Fruit fly (Drosophila melanogaster) whole organism, embryonic: ENCODE data around the gene Ufd4.

Experiments
- C15 ChIP-seq: fragments of 200-800 bp; sonication (Bioruptor generic); IDR thresholded peaks from 3 replicates; pipeline ENCODE4 v1.3.6; 2022; ENCODE audit warnings: missing biosample characterization, missing genetic modification characterization
- CG10274 ChIP-seq: fragments of 200-800 bp; sonication (Bioruptor generic); optimal IDR thresholded peaks from 3 replicates; lab custom pipeline; 2017; ENCODE audit warnings: missing biosample characterization, mild to moderate bottlenecking, missing genetic modification characterization
- CG10654 ChIP-seq: fragments of 200-800 bp; sonication (Bioruptor generic); optimal IDR thresholded peaks from 2 replicates; lab custom pipeline; 2016; ENCODE audit warnings: missing biosample characterization, missing genetic modification characterization
- CG11560 ChIP-seq: fragments of 200-800 bp; sonication (Bioruptor generic); IDR thresholded peaks from 3 replicates; pipeline ENCODE4 v1.3.6; 2022; ENCODE audit warnings: missing biosample characterization, missing genetic modification characterization
- CG13624 ChIP-seq: fragments of 200-800 bp; sonication (Bioruptor generic); optimal IDR thresholded peaks from 2 replicates; lab custom pipeline; 2016; ENCODE audit warnings: missing biosample characterization, missing genetic modification characterization
- CG15479 ChIP-seq: fragments of 200-800 bp; sonication (Bioruptor generic); optimal IDR thresholded peaks from 3 replicates; lab custom pipeline; 2019; ENCODE audit warnings: missing biosample characterization, mild to moderate bottlenecking, missing genetic modification characterization, moderate library complexity
- CG15514 ChIP-seq: fragments of 200-800 bp; sonication (Bioruptor generic); optimal IDR thresholded peaks from 3 replicates; lab custom pipeline; 2017; ENCODE audit warnings: missing biosample characterization, missing genetic modification characterization, mild to moderate bottlenecking, moderate library complexity, missing genetic modification reagents
- CG16813 ChIP-seq: fragments of 200-800 bp; sonication (Bioruptor generic); IDR thresholded peaks from 3 replicates; pipeline ENCODE4 v1.3.6; 2022; ENCODE audit warnings: missing biosample characterization, missing genetic modification characterization; ENCODE audit not compliant: partially characterized antibody
- CG17802 ChIP-seq: fragments of 200-800 bp; sonication (Bioruptor generic); optimal IDR thresholded peaks from 2 replicates; lab custom pipeline; 2018; ENCODE audit warnings: missing biosample characterization, mild to moderate bottlenecking, missing genetic modification characterization, moderate library complexity
- CG18262 ChIP-seq: fragments of 200-800 bp; optimal IDR thresholded peaks from 3 replicates; lab custom pipeline; 2019; ENCODE audit warnings: missing biosample characterization, mild to moderate bottlenecking, missing genetic modification characterization, moderate library complexity
- CG2889 ChIP-seq: fragments of 200-800 bp; sonication (Bioruptor generic); IDR thresholded peaks from 3 replicates; pipeline ENCODE4 v1.3.6; 2022; ENCODE audit warnings: missing biosample characterization, missing genetic modification characterization
- CG31224 ChIP-seq: fragments of 200-800 bp; sonication (Bioruptor generic); IDR thresholded peaks from 2 replicates; pipeline ENCODE4 v1.3.6; 2022; ENCODE audit warnings: missing biosample characterization, missing genetic modification characterization
- CG3995 ChIP-seq: fragments of 200-800 bp; sonication (Bioruptor generic); optimal IDR thresholded peaks from 3 replicates; lab custom pipeline; 2016; ENCODE audit warnings: missing biosample characterization, missing genetic modification characterization
- CG5953 ChIP-seq: fragments of 200-800 bp; sonication (Bioruptor generic); IDR thresholded peaks from 2 replicates; pipeline ENCODE4 v1.3.6; 2022; ENCODE audit warnings: missing biosample characterization, missing genetic modification characterization
- CG7963 ChIP-seq: fragments of 200-800 bp; sonication (Bioruptor generic); IDR thresholded peaks from 3 replicates; pipeline ENCODE4 v1.3.6; 2022; ENCODE audit warnings: missing biosample characterization, missing genetic modification characterization; ENCODE audit not compliant: partially characterized antibody
- CG8388 ChIP-seq: fragments of 200-800 bp; sonication (Bioruptor generic); optimal IDR thresholded peaks from 2 replicates; lab custom pipeline; 2019; ENCODE audit warnings: missing biosample characterization, mild to moderate bottlenecking, missing genetic modification characterization, moderate library complexity
- CkIIα-i1 ChIP-seq: fragments of 200-800 bp; sonication (Bioruptor generic); IDR thresholded peaks from 2 replicates; pipeline ENCODE4 v1.3.6; 2022; ENCODE audit warnings: missing biosample characterization, missing genetic modification characterization
- Dll ChIP-seq: fragments of 200-800 bp; sonication (Bioruptor generic); IDR thresholded peaks from 4 replicates; pipeline ENCODE4 v1.3.6; 2022; ENCODE audit warnings: missing biosample characterization, missing genetic modification characterization; ENCODE audit not compliant: partially characterized antibody
- Drgx ChIP-seq: fragments of 200-800 bp; sonication (Bioruptor generic); IDR thresholded peaks from 2 replicates; pipeline ENCODE4 v1.3.6; 2022; ENCODE audit warnings: missing biosample characterization, missing genetic modification characterization
- Ets97D ChIP-seq: fragments of 200-800 bp; sonication (Bioruptor generic); optimal IDR thresholded peaks from 3 replicates; lab custom pipeline; 2016; ENCODE audit warnings: missing biosample characterization, missing genetic modification characterization
- GATAe ChIP-seq: fragments of 200-800 bp; sonication (Bioruptor generic); conservative IDR thresholded peaks from 2 replicates; pipeline ENCODE4 v1.3.6; 2022; ENCODE audit warnings: missing biosample characterization, missing genetic modification characterization
- Kr ChIP-seq: fragments of 200-800 bp; sonication (Bioruptor generic); optimal IDR thresholded peaks from 2 replicates; lab custom pipeline; 2017; ENCODE audit warnings: missing biosample characterization, mild to moderate bottlenecking, missing genetic modification characterization
- Nf-YA ChIP-seq: fragments of 200-800 bp; sonication (Bioruptor generic); IDR thresholded peaks from 2 replicates; pipeline ENCODE4 v1.3.6; 2022; ENCODE audit warnings: missing biosample characterization, missing genetic modification characterization
- Pdp1 ChIP-seq, 2 experiments: fragments of 200-800 bp; sonication (Bioruptor generic); optimal IDR thresholded peaks; 3 replicates each; lab custom pipeline; 2016; ENCODE audit warnings: missing biosample characterization in 2 of 2, missing genetic modification characterization in 2 of 2, mild to moderate bottlenecking in 1 of 2, moderate library complexity in 1 of 2
- Scr ChIP-seq: fragments of 200-800 bp; sonication (Bioruptor generic); IDR thresholded peaks from 2 replicates; pipeline ENCODE4 v1.3.6; 2022; ENCODE audit warnings: missing biosample characterization, missing genetic modification characterization; ENCODE audit not compliant: partially characterized antibody
- YL-1 ChIP-seq: fragments of 200-800 bp; sonication (Bioruptor generic); optimal IDR thresholded peaks from 3 replicates; lab custom pipeline; 2017; ENCODE audit warnings: missing biosample characterization, mild to moderate bottlenecking, missing genetic modification characterization
- ase ChIP-seq: fragments of 200-800 bp; sonication (Bioruptor generic); IDR thresholded peaks from 3 replicates; pipeline ENCODE4 v1.3.6; 2022; ENCODE audit warnings: missing biosample characterization, missing genetic modification characterization
- ash1 ChIP-seq: fragments of 200-800 bp; sonication (Bioruptor generic); optimal IDR thresholded peaks from 2 replicates; lab custom pipeline; 2018; ENCODE audit warnings: missing biosample characterization, mild to moderate bottlenecking, missing genetic modification characterization
- cg ChIP-seq: fragments of 200-800 bp; sonication (Bioruptor generic); optimal IDR thresholded peaks from 3 replicates; lab custom pipeline; 2019; ENCODE audit warnings: missing biosample characterization, mild to moderate bottlenecking, missing genetic modification characterization, moderate library complexity
- emc ChIP-seq: fragments of 200-800 bp; sonication (Bioruptor generic); optimal IDR thresholded peaks from 2 replicates; lab custom pipeline; 2016; ENCODE audit warnings: missing biosample characterization, missing genetic modification characterization
- eve ChIP-seq, 2 experiments: fragments of >200 bp; optimal IDR thresholded peaks; 2 replicates each; lab custom pipeline; 2017; ENCODE audit warnings: missing biosample characterization in 2 of 2, missing genetic modification characterization in 2 of 2
- lola ChIP-seq, 3 experiments: fragments of >200 bp in 2 of 3; fragments of 200-800 bp in 1 of 3; sonication (Bioruptor generic) in 1 of 3; optimal IDR thresholded peaks; 2 replicates each; lab custom pipeline; 2017 to 2019; ENCODE audit warnings: missing biosample characterization in 3 of 3, missing genetic modification characterization in 3 of 3, mild to moderate bottlenecking in 1 of 3, moderate library complexity in 1 of 3
- lov ChIP-seq, 2 experiments: fragments of 200-800 bp in 1 of 2; fragments of >200 bp in 1 of 2; sonication (Bioruptor generic) in 1 of 2; IDR thresholded peaks in 1 of 2; optimal IDR thresholded peaks in 1 of 2; 2 replicates in 1 of 2; 3 replicates in 1 of 2; pipeline versions ENCODE4 v1.3.6 to Lab custom; 2017 to 2022; ENCODE audit warnings: missing biosample characterization in 1 of 2, missing genetic modification characterization in 1 of 2
- nmo ChIP-seq: fragments of 200-800 bp; sonication (Bioruptor generic); optimal IDR thresholded peaks from 2 replicates; lab custom pipeline; 2018; ENCODE audit warnings: missing biosample characterization, mild to moderate bottlenecking, missing genetic modification characterization, moderate library complexity
- nom ChIP-seq: fragments of 200-800 bp; sonication (Bioruptor generic); optimal IDR thresholded peaks from 2 replicates; lab custom pipeline; 2017; ENCODE audit warnings: missing biosample characterization, missing genetic modification characterization, mild to moderate bottlenecking, moderate library complexity, missing genetic modification reagents
- pan ChIP-seq, 4 experiments: fragments of >200 bp in 3 of 4; fragments of 200-800 bp in 1 of 4; sonication (Bioruptor generic) in 1 of 4; optimal IDR thresholded peaks in 3 of 4; IDR thresholded peaks in 1 of 4; 2 replicates each; pipeline versions ENCODE4 v1.3.6 to Lab custom; 2017 to 2022; ENCODE audit warnings: missing biosample characterization in 2 of 4, missing genetic modification characterization in 2 of 4, mixed read lengths in 1 of 4
- sens ChIP-seq: fragments of 200-800 bp; sonication (Bioruptor generic); peaks from one replicate; lab custom pipeline; 2016; ENCODE audit warnings: missing biosample characterization, missing genetic modification characterization
- trem ChIP-seq: fragments of 200-800 bp; optimal IDR thresholded peaks from 3 replicates; lab custom pipeline; 2019; ENCODE audit warnings: missing biosample characterization, mild to moderate bottlenecking, missing genetic modification characterization, moderate library complexity
- unpg ChIP-seq: fragments of 200-800 bp; sonication (Bioruptor generic); optimal IDR thresholded peaks from 3 replicates; lab custom pipeline; 2018; ENCODE audit warnings: missing biosample characterization, mild to moderate bottlenecking, missing genetic modification characterization, moderate library complexity
- zen ChIP-seq: fragments of 200-800 bp; sonication (Bioruptor generic); optimal IDR thresholded peaks from 3 replicates; lab custom pipeline; 2018; ENCODE audit warnings: missing biosample characterization, mild to moderate bottlenecking, missing genetic modification characterization, moderate library complexity
- zen2 ChIP-seq: fragments of 200-800 bp; sonication (Bioruptor generic); IDR thresholded peaks from 3 replicates; pipeline ENCODE4 v1.3.6; 2022; ENCODE audit warnings: missing biosample characterization, missing genetic modification characterization; ENCODE audit not compliant: partially characterized antibody
- zf30C ChIP-seq: fragments of 200-800 bp; sonication (Bioruptor generic); optimal IDR thresholded peaks from 3 replicates; lab custom pipeline; 2018; ENCODE audit warnings: missing biosample characterization, mild to moderate bottlenecking, missing genetic modification characterization
- zfh1 ChIP-seq: fragments of 200-800 bp; sonication (Bioruptor generic); IDR thresholded peaks from 3 replicates; pipeline ENCODE4 v1.3.6; 2022; ENCODE audit warnings: missing biosample characterization, missing genetic modification characterization

Ufd4 gene

dm6 chr2L:10260750-10261493 lies 31.2 kb downstream of the Ufd4 start, which contains the start of gene Pten (continued):
- TF ChIP-seq CG5953 (GFP tag; lab: Robert Waterston, UW) (no peak), ash1 (no peak), CG11560 (peak; percentile 92; the same call in 2 of the 3 replicates), GATAe (GFP tag; lab: Robert Waterston, UW) (no peak)
- TF ChIP-seq, all 482 proteins: peak for 268

- TF ChIP-seq emc (GFP tag; lab: Kevin White, UChicago): no peak
- TF ChIP-seq CG15514 (GFP tag; lab: Kevin White, UChicago): no peak
- TF ChIP-seq zfh1 (GFP tag; lab: Robert Waterston, UW): peak; percentile 13; the same call in 1 of the 3 replicates
- TF ChIP-seq pan (optimal IDR thresholded peaks at IDR 0.05; lab: Kevin White, UChicago): no peak
- peak in 1 of 2 experiments; percentile 48 for TF ChIP-seq pan (GFP tag; optimal IDR thresholded peaks at IDR 0.05 in 1 of 2, IDR thresholded peaks at IDR 0.05 in 1 of 2)
- TF ChIP-seq lola (GFP tag; optimal IDR thresholded peaks at IDR 0.05; lab: Kevin White, UChicago): peak in 1 of 3 experiments; percentile 44
- TF ChIP-seq Drgx (GFP tag; lab: Robert Waterston, UW): 0 out of 2 replicates have a peak, but pooled peaks have one; percentile 27
- TF ChIP-seq eve (GFP tag; optimal IDR thresholded peaks at IDR 0.05; lab: Kevin White, UChicago): peak in 1 of 2 experiments; percentile 36
- TF ChIP-seq CG2889: no peak
- peak; percentile 47 for TF ChIP-seq CG15479
- no peak for TF ChIP-seq CG31224
- peak; percentile 80 for TF ChIP-seq lov (optimal IDR thresholded peaks at IDR 0.05; lab: Kevin White, UChicago)
- no peak for TF ChIP-seq lov (GFP tag; IDR thresholded peaks at IDR 0.05; lab: Robert Waterston, UW)
- peak; percentile 68 for TF ChIP-seq Kr (GFP tag; lab: Kevin White, UChicago)
- peak; percentile 91 for TF ChIP-seq cg
- TF ChIP-seq sens (GFP tag; lab: Kevin White, UChicago): peak; percentile 49
- TF ChIP-seq CG8388: peak; percentile 99
- TF ChIP-seq C15 (GFP tag; lab: Robert Waterston, UW): no peak
- TF ChIP-seq CkIIα-i1 (GFP tag; lab: Robert Waterston, UW): no peak
- TF ChIP-seq, all 482 proteins: peak for 11
Observed at dm6 chr2L:10259960-10260749, 32.0 kb downstream of the Ufd4 start.

dm6 chr2L:10255725-10256158 lies 36.4 kb downstream of the Ufd4 start, which contains the start of gene CG5676:
Gene CG5676, minus strand, starts transcription at chr2L:10255891.
- TF ChIP-seq zf30C (GFP tag; lab: Kevin White, UChicago): no peak
- TF ChIP-seq nmo (GFP tag; lab: Kevin White, UChicago): peak; percentile 39
- peak; percentile 4 for TF ChIP-seq nom (GFP tag; lab: Kevin White, UChicago)
- no peak for TF ChIP-seq CG10654 (GFP tag; lab: Kevin White, UChicago)
- no peak for TF ChIP-seq zen2 (GFP tag; lab: Robert Waterston, UW)
- peak; percentile 78 for TF ChIP-seq CG3995 (GFP tag; lab: Kevin White, UChicago)
- peak in 1 of 2 experiments; percentile 74 for TF ChIP-seq Pdp1 (GFP tag; optimal IDR thresholded peaks at IDR 0.05; lab: Kevin White, UChicago)
- peak; percentile 16 for TF ChIP-seq CG13624 (GFP tag; lab: Kevin White, UChicago)
- 0 out of 4 replicates have a peak, but pooled peaks have one; percentile 34 for TF ChIP-seq Dll
- no peak for TF ChIP-seq CG10274 (GFP tag; lab: Kevin White, UChicago)
- TF ChIP-seq CG16813 (GFP tag; lab: Robert Waterston, UW): no peak
- TF ChIP-seq Ets97D: peak; percentile 26
- peak in 1 of 2 experiments; percentile 45 for TF ChIP-seq eve (GFP tag; optimal IDR thresholded peaks at IDR 0.05; lab: Kevin White, UChicago)
- TF ChIP-seq Scr (GFP tag; lab: Robert Waterston, UW): peak; percentile 26; the same call in 1 of the 2 replicates
- no peak for TF ChIP-seq ase (GFP tag; lab: Robert Waterston, UW)
- no peak for TF ChIP-seq CG7963 (GFP tag; lab: Robert Waterston, UW)
- peak; percentile 31 for TF ChIP-seq trem (tag; lab: Kevin White, UChicago)
- peak; percentile 46 for TF ChIP-seq YL-1
- peak; percentile 4 for TF ChIP-seq CG18262 (tag; lab: Kevin White, UChicago)
- TF ChIP-seq zen (tag; lab: Kevin White, UChicago): peak; percentile 56
- TF ChIP-seq unpg: no peak
- no peak for TF ChIP-seq Nf-YA (GFP tag; lab: Robert Waterston, UW)
- peak; percentile 86 for TF ChIP-seq CG17802
